Worm (Caenorhabditis elegans) whole organism, midembryonic: ENCODE results near the gene irg-6.

ENCODE experiments used
- cog-1 ChIP-seq: sonication (generic microtip); optimal IDR thresholded peaks from 2 replicates; lab custom pipeline; 2016; ENCODE audit warnings: missing genetic modification characterization, missing compliant biosample characterization
- flt-1 ChIP-seq: fragments of 200-800 bp; sonication (Bioruptor generic); IDR thresholded peaks from 2 replicates; pipeline ENCODE4 v1.3.6; 2022; ENCODE audit warnings: missing genetic modification characterization, missing compliant biosample characterization
- klf-2 ChIP-seq: fragments of 200-800 bp; sonication (Bioruptor generic); conservative IDR thresholded peaks from 2 replicates; pipeline ENCODE4 v1.3.6; 2022; ENCODE audit warnings: missing genetic modification reagents, missing genetic modification characterization, missing compliant biosample characterization
- ref-1 ChIP-seq: fragments of 200-800 bp; sonication (Bioruptor generic); conservative IDR thresholded peaks from 2 replicates; pipeline ENCODE4 v1.3.6; 2022; ENCODE audit warnings: missing genetic modification reagents, missing genetic modification characterization, missing compliant biosample characterization
- ztf-23 ChIP-seq: fragments of 200-800 bp; sonication (Bioruptor generic); IDR thresholded peaks from 2 replicates; pipeline ENCODE4 v1.3.6; 2022; ENCODE audit warnings: missing genetic modification reagents, missing genetic modification characterization, missing compliant biosample characterization
- ztf-29 ChIP-seq: fragments of 200-800 bp; sonication (Bioruptor generic); IDR thresholded peaks from 2 replicates; pipeline ENCODE4 v1.3.6; 2022; ENCODE audit warnings: missing genetic modification reagents, missing genetic modification characterization, missing compliant biosample characterization

DNA sequence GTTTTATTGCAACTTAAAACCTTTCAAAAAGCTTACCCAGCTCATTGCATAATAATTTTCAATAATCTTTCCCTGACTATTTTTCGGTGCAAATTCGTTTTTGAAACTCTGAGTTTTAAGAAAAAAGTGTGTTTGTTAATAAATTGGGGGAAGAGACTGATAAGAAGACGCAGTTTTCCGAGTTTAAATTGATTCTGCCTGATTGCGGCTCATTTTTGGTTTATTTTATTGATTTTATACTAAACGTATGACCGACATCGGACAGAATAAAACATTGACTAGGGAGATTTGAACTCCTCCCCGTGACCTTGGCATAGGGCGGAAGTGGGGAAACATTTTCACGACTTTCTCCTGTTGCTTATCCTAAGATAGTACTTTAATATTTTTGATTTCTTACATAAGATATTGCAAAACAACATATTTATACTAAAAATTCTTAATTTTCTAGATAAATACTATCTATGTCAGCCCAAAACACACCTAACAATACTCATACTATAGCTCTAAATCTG is 18.3 kb downstream of the irg-6 start, which contains the start of gene K08D8.7:
- TF ChIP-seq ztf-29 (GFP tag; lab: Robert Waterston, UW) (no peak), flt-1 (GFP tag; lab: Robert Waterston, UW) (no peak), ztf-23 (GFP tag; lab: Robert Waterston, UW) (no peak), cog-1 (tag; lab: Kevin White, UChicago) (no peak), klf-2 (no peak), ref-1 (GFP tag; lab: Robert Waterston, UW) (no peak)
